Worm (Caenorhabditis elegans) whole organism, L4 larva: ENCODE results near the gene csn-3.

Experiments
- F10B5.3 ChIP-seq: sonication (generic microtip); optimal IDR thresholded peaks from 2 replicates; lab custom pipeline; 2016; ENCODE audit warnings: mild to moderate bottlenecking, missing genetic modification characterization, missing compliant biosample characterization
- F26F4.8 ChIP-seq: fragments of 200-800 bp; sonication (Bioruptor generic); conservative IDR thresholded peaks from 2 replicates; pipeline ENCODE4 v1.3.6; 2022; ENCODE audit warnings: missing genetic modification characterization, missing compliant biosample characterization
- F49E8.2 ChIP-seq: sonication (generic microtip); optimal IDR thresholded peaks from 2 replicates; lab custom pipeline; 2016; ENCODE audit warnings: missing compliant biosample characterization, mild to moderate bottlenecking, missing genetic modification characterization, borderline replicate concordance
- Y105C5A.15 ChIP-seq: fragments of 200-800 bp; sonication (Bioruptor generic); IDR thresholded peaks from 2 replicates; pipeline ENCODE4 v1.3.6; 2022; ENCODE audit warnings: missing genetic modification characterization, missing compliant biosample characterization
- Y5F2A.4 ChIP-seq: fragments of 200-800 bp; sonication (Bioruptor generic); optimal IDR thresholded peaks from 2 replicates; lab custom pipeline; 2018; ENCODE audit warnings: mild to moderate bottlenecking, missing genetic modification characterization, missing compliant biosample characterization
- Y75B8A.6 ChIP-seq: fragments of 200-800 bp; sonication (Bioruptor generic); IDR thresholded peaks from 2 replicates; pipeline ENCODE4 v1.3.6; 2022; ENCODE audit warnings: missing genetic modification reagents, missing genetic modification characterization, missing compliant biosample characterization
- ZK337.2 ChIP-seq: fragments of 200-800 bp; sonication (Bioruptor generic); IDR thresholded peaks from 2 replicates; pipeline ENCODE4 v1.3.6; 2022; ENCODE audit warnings: missing genetic modification reagents, missing genetic modification characterization, missing compliant biosample characterization
- aha-1 ChIP-seq: fragments of 150-350 bp; peaks from one replicate; lab custom pipeline; 2014; ENCODE audit warnings: missing biosample characterization, missing genetic modification characterization
- arid-1 ChIP-seq: fragments of 200-800 bp; sonication (Bioruptor generic); conservative IDR thresholded peaks from 2 replicates; pipeline ENCODE4 v1.3.6; 2022; ENCODE audit warnings: missing genetic modification reagents, missing genetic modification characterization, missing compliant biosample characterization
- ceh-20 ChIP-seq: fragments of 200-800 bp; sonication (Bioruptor generic); IDR thresholded peaks from 2 replicates; pipeline ENCODE4 v1.3.6; 2022; ENCODE audit warnings: missing genetic modification reagents, missing genetic modification characterization, missing compliant biosample characterization
- ceh-28 ChIP-seq: fragments of 150-350 bp; optimal IDR thresholded peaks from 2 replicates; lab custom pipeline; 2014; ENCODE audit warnings: missing biosample characterization, missing genetic modification reagents, missing genetic modification characterization
- ces-1 ChIP-seq: fragments of 150-350 bp; sonication (generic microtip); optimal IDR thresholded peaks from 4 replicates; lab custom pipeline; 2014; ENCODE audit warnings: missing biosample characterization, missing genetic modification reagents, missing genetic modification characterization
- cey-2 ChIP-seq: sonication (generic microtip); optimal IDR thresholded peaks from 3 replicates; lab custom pipeline; 2017; ENCODE audit warnings: missing genetic modification characterization, mild to moderate bottlenecking, missing compliant biosample characterization, antibody characterized with exemption, borderline replicate concordance; ENCODE audit not compliant: insufficient read depth
- ctbp-1 ChIP-seq: fragments of 200-800 bp; sonication (Bioruptor generic); IDR thresholded peaks from 2 replicates; pipeline ENCODE4 v1.3.6; 2022; ENCODE audit warnings: missing genetic modification reagents, missing genetic modification characterization, missing compliant biosample characterization
- daf-19 ChIP-seq: fragments of 200-800 bp; sonication (Bioruptor generic); conservative IDR thresholded peaks from 2 replicates; pipeline ENCODE4 v1.3.6; 2022; ENCODE audit warnings: missing genetic modification characterization, missing compliant biosample characterization
- daf-8 ChIP-seq: fragments of 200-800 bp; sonication (Bioruptor generic); IDR thresholded peaks from 2 replicates; pipeline ENCODE4 v1.3.6; 2022; ENCODE audit warnings: missing genetic modification characterization, missing compliant biosample characterization
- dmd-6 ChIP-seq: fragments of 200-800 bp; sonication (Bioruptor generic); IDR thresholded peaks from 2 replicates; pipeline ENCODE4 v1.3.6; 2022; ENCODE audit warnings: missing genetic modification reagents, missing genetic modification characterization, missing compliant biosample characterization
- dmd-8 ChIP-seq: fragments of 200-800 bp; sonication (Bioruptor generic); IDR thresholded peaks from 2 replicates; pipeline ENCODE4 v1.3.6; 2022; ENCODE audit warnings: missing genetic modification characterization, missing compliant biosample characterization
- dmd-9 ChIP-seq: fragments of 200-800 bp; sonication (Bioruptor generic); IDR thresholded peaks from 2 replicates; pipeline ENCODE4 v1.3.6; 2022; ENCODE audit warnings: missing genetic modification reagents, missing genetic modification characterization, missing compliant biosample characterization
- dve-1 ChIP-seq: sonication (generic microtip); optimal IDR thresholded peaks from 2 replicates; lab custom pipeline; 2017; ENCODE audit warnings: antibody characterized with exemption, mild to moderate bottlenecking, missing genetic modification characterization, missing compliant biosample characterization; ENCODE audit not compliant: insufficient read depth
- egl-27 ChIP-seq: sonication (generic microtip); optimal IDR thresholded peaks from 3 replicates; lab custom pipeline; 2017; ENCODE audit warnings: missing biosample characterization, missing genetic modification reagents, missing genetic modification characterization
- fkh-10 ChIP-seq: fragments of 150-350 bp; optimal IDR thresholded peaks from 2 replicates; lab custom pipeline; 2014; ENCODE audit warnings: missing biosample characterization, missing genetic modification reagents, missing genetic modification characterization
- gei-8 ChIP-seq: fragments of 200-800 bp; sonication (Bioruptor generic); optimal IDR thresholded peaks from 2 replicates; lab custom pipeline; 2018; ENCODE audit warnings: mild to moderate bottlenecking, missing genetic modification characterization, missing compliant biosample characterization
- hif-1 ChIP-seq, 2 experiments: sonication (generic microtip); optimal IDR thresholded peaks; 2 replicates each; lab custom pipeline; 2016 to 2017; ENCODE audit warnings: missing compliant biosample characterization in 2 of 2, missing genetic modification characterization in 2 of 2, missing genetic modification reagents in 2 of 2, missing genotype in 2 of 2, mild to moderate bottlenecking in 1 of 2
- hlh-11 ChIP-seq: fragments of 200-800 bp; sonication (Bioruptor generic); optimal IDR thresholded peaks from 2 replicates; lab custom pipeline; 2018; ENCODE audit warnings: mild to moderate bottlenecking, missing genetic modification characterization, missing compliant biosample characterization
- lin-1 ChIP-seq: fragments of 200-800 bp; sonication (Bioruptor generic); IDR thresholded peaks from 2 replicates; pipeline ENCODE4 v1.3.6; 2022; ENCODE audit warnings: missing genetic modification reagents, missing genetic modification characterization, missing compliant biosample characterization
- lin-13 ChIP-seq: fragments of 150-350 bp; optimal IDR thresholded peaks from 2 replicates; lab custom pipeline; 2014; ENCODE audit warnings: missing biosample characterization, missing genetic modification reagents, missing genetic modification characterization
- lin-29 ChIP-seq: fragments of 200-800 bp; sonication (Bioruptor generic); IDR thresholded peaks from 2 replicates; pipeline ENCODE4 v1.3.6; 2022; ENCODE audit warnings: missing genetic modification reagents, missing genetic modification characterization, missing compliant biosample characterization
- lin-38 ChIP-seq: fragments of 200-800 bp; sonication (Bioruptor generic); IDR thresholded peaks from 2 replicates; pipeline ENCODE4 v1.3.6; 2022; ENCODE audit warnings: missing genetic modification reagents, missing genetic modification characterization, missing compliant biosample characterization
- lsy-2 ChIP-seq, 2 experiments: fragments of 150-350 bp in 1 of 2; sonication (generic microtip) in 1 of 2; optimal IDR thresholded peaks; 2 replicates each; lab custom pipeline; 2014 to 2017; ENCODE audit warnings: missing biosample characterization in 2 of 2, missing genetic modification characterization in 2 of 2
- mdl-1 ChIP-seq, 2 experiments: fragments of 150-350 bp in 1 of 2; sonication (generic microtip) in 1 of 2; optimal IDR thresholded peaks; 2 replicates each; lab custom pipeline; 2014 to 2017; ENCODE audit warnings: missing biosample characterization in 2 of 2, missing genetic modification characterization in 2 of 2
- mdt-29 ChIP-seq: fragments of 200-800 bp; sonication (Bioruptor generic); IDR thresholded peaks from 2 replicates; pipeline ENCODE4 v1.3.6; 2022; ENCODE audit warnings: missing genetic modification reagents, missing genetic modification characterization, missing compliant biosample characterization
- mes-2 ChIP-seq: sonication (generic microtip); optimal IDR thresholded peaks from 2 replicates; lab custom pipeline; 2016; ENCODE audit warnings: missing genotype, mild to moderate bottlenecking, missing genetic modification characterization, missing compliant biosample characterization; ENCODE audit not compliant: poor library complexity, severe bottlenecking
- nhr-102 ChIP-seq: sonication (generic microtip); optimal IDR thresholded peaks from 2 replicates; lab custom pipeline; 2016; ENCODE audit warnings: mild to moderate bottlenecking, missing genetic modification characterization, moderate library complexity, missing compliant biosample characterization
- nhr-111 ChIP-seq: fragments of 200-800 bp; sonication (Bioruptor generic); optimal IDR thresholded peaks from 2 replicates; lab custom pipeline; 2018; ENCODE audit warnings: mild to moderate bottlenecking, missing genetic modification characterization, missing compliant biosample characterization
- nhr-25 ChIP-seq: sonication (generic microtip); optimal IDR thresholded peaks from 2 replicates; lab custom pipeline; 2017; ENCODE audit warnings: missing genetic modification characterization, mild to moderate bottlenecking, missing compliant biosample characterization, antibody characterized with exemption, moderate library complexity, borderline replicate concordance; ENCODE audit not compliant: insufficient read depth
- nhr-28 ChIP-seq: fragments of 150-350 bp; optimal IDR thresholded peaks from 2 replicates; lab custom pipeline; 2014; ENCODE audit warnings: missing biosample characterization, missing genetic modification characterization
- nhr-41 ChIP-seq: fragments of 200-800 bp; sonication (Bioruptor generic); IDR thresholded peaks from 2 replicates; pipeline ENCODE4 v1.3.6; 2022; ENCODE audit warnings: missing genetic modification reagents, missing genetic modification characterization, missing compliant biosample characterization
- nhr-42 ChIP-seq: fragments of 200-800 bp; sonication (Bioruptor generic); IDR thresholded peaks from 2 replicates; pipeline ENCODE4 v1.3.6; 2022; ENCODE audit warnings: missing genetic modification characterization, missing compliant biosample characterization
- nhr-76 ChIP-seq: fragments of 150-350 bp; optimal IDR thresholded peaks from 2 replicates; lab custom pipeline; 2014; ENCODE audit warnings: missing biosample characterization, missing genetic modification characterization
- pqm-1 ChIP-seq: sonication (generic microtip); optimal IDR thresholded peaks from 2 replicates; lab custom pipeline; 2017; ENCODE audit warnings: missing biosample characterization, missing genetic modification characterization
- sdz-12 ChIP-seq: fragments of 200-800 bp; sonication (Bioruptor generic); optimal IDR thresholded peaks from 2 replicates; lab custom pipeline; 2018; ENCODE audit warnings: mild to moderate bottlenecking, missing genetic modification characterization, missing compliant biosample characterization
- set-16 ChIP-seq: fragments of 200-800 bp; sonication (Bioruptor generic); IDR thresholded peaks from 2 replicates; pipeline ENCODE4 v1.3.6; 2022; ENCODE audit warnings: missing genetic modification reagents, missing genetic modification characterization, missing compliant biosample characterization
- snpc-1.2 ChIP-seq: fragments of 200-800 bp; sonication (Bioruptor generic); IDR thresholded peaks from 2 replicates; pipeline ENCODE4 v1.3.6; 2022; ENCODE audit warnings: missing genetic modification reagents, missing genetic modification characterization, missing compliant biosample characterization
- snpc-4 ChIP-seq: fragments of 150-350 bp; optimal IDR thresholded peaks from 2 replicates; lab custom pipeline; 2014; ENCODE audit warnings: missing biosample characterization, missing genetic modification characterization
- spr-1 ChIP-seq: sonication (generic microtip); optimal IDR thresholded peaks from 2 replicates; lab custom pipeline; 2016; ENCODE audit warnings: mild to moderate bottlenecking, missing genetic modification characterization, missing compliant biosample characterization
- tra-1 ChIP-seq: fragments of 200-800 bp; sonication (Bioruptor generic); IDR thresholded peaks from 2 replicates; pipeline ENCODE4 v1.3.6; 2022; ENCODE audit warnings: missing genetic modification reagents, missing genetic modification characterization, missing compliant biosample characterization
- zip-11 ChIP-seq: fragments of 200-800 bp; sonication (Bioruptor generic); IDR thresholded peaks from 2 replicates; pipeline ENCODE4 v1.3.6; 2022; ENCODE audit warnings: missing genetic modification characterization, missing compliant biosample characterization
- zip-2 ChIP-seq: fragments of 150-350 bp; optimal IDR thresholded peaks from 2 replicates; lab custom pipeline; 2014; ENCODE audit warnings: missing biosample characterization, missing genetic modification characterization
- ztf-11 ChIP-seq: fragments of 150-350 bp; optimal IDR thresholded peaks from 2 replicates; lab custom pipeline; 2014; ENCODE audit warnings: missing biosample characterization, missing genetic modification characterization
- ztf-7 ChIP-seq: fragments of 150-350 bp; optimal IDR thresholded peaks from 2 replicates; lab custom pipeline; 2014; ENCODE audit warnings: missing biosample characterization, missing genetic modification characterization

The csn-3 gene

DNA sequence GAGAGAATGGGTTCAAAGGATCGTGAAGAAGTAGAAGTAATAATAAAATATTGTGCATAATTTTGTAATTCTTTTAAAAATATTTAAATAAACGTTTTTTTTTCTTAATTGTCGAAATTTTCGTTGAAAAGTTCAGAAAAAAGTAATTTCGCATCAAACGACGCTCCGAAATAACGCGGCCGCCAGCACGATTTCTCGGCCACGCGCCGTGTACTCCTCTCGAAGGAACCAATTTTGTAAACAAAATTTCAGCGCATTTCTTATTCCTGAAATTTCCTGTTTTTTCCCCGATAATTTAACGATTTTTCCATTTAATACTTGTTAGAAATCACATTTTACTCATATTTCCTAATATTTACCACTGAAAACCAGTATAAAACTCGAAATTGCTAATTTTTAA lies 2.5 kb upstream of the csn-3 start, which contains the start of gene Y38C1AA.12 (continued):
- TF ChIP-seq mdt-29 (GFP tag; lab: Robert Waterston, UW) (no peak), lin-13 (GFP tag; lab: Kevin White, UChicago) (no peak), fkh-10 (GFP tag; lab: Kevin White, UChicago) (peak; percentile 53), dmd-6 (GFP tag; lab: Robert Waterston, UW) (peak; percentile 84), nhr-111 (GFP tag; lab: Kevin White, UChicago) (no peak), lin-29 (GFP tag; lab: Robert Waterston, UW) (no peak), nhr-76 (tag; lab: Kevin White, UChicago) (no peak), zip-2 (tag; lab: Kevin White, UChicago) (no peak), spr-1 (tag; lab: Kevin White, UChicago) (no peak), arid-1 (GFP tag; lab: Robert Waterston, UW) (no peak), ztf-7 (tag; lab: Kevin White, UChicago) (peak; percentile 23), ceh-28 (tag; lab: Kevin White, UChicago) (no peak), aha-1 (tag; lab: Kevin White, UChicago) (no peak), sdz-12 (GFP tag; lab: Kevin White, UChicago) (peak; percentile 80), dve-1 (tag; lab: Kevin White, UChicago) (peak; percentile 57), nhr-42 (GFP tag; lab: Robert Waterston, UW) (no peak), snpc-4 (tag; lab: Kevin White, UChicago) (no peak), cey-2 (tag; lab: Kevin White, UChicago) (no peak), nhr-28 (tag; lab: Kevin White, UChicago) (peak; percentile 27), F10B5.3 (no peak), hif-1 (tag; optimal IDR thresholded peaks at IDR 0.05; lab: Kevin White, UChicago) (peak in 1 of 2 experiments; percentile 92), set-16 (GFP tag; lab: Robert Waterston, UW) (no peak), Y5F2A.4 (GFP tag; lab: Kevin White, UChicago) (no peak), Y105C5A.15 (GFP tag; lab: Robert Waterston, UW) (no peak), nhr-41 (no peak), nhr-25 (tag; lab: Kevin White, UChicago) (no peak), ces-1 (no peak), ZK337.2 (GFP tag; lab: Robert Waterston, UW) (peak; percentile 95), lin-1 (GFP tag; lab: Robert Waterston, UW) (peak; percentile 22; the same call in 1 of the 2 replicates), gei-8 (no peak), F26F4.8 (GFP tag; lab: Robert Waterston, UW) (no peak), nhr-102 (tag; lab: Kevin White, UChicago) (peak; percentile 57), ctbp-1 (0 out of 2 replicates have a peak, but pooled peaks have one; percentile 18), tra-1 (GFP tag; lab: Robert Waterston, UW) (0 out of 2 replicates have a peak, but pooled peaks have one; percentile 47), Y75B8A.6 (GFP tag; lab: Robert Waterston, UW) (no peak), egl-27 (no peak), mes-2 (tag; lab: Kevin White, UChicago) (peak; percentile 99), ztf-11 (tag; lab: Kevin White, UChicago) (no peak), daf-8 (GFP tag; lab: Robert Waterston, UW) (no peak), pqm-1 (tag; lab: Kevin White, UChicago) (no peak), dmd-9 (GFP tag; lab: Robert Waterston, UW) (peak; percentile 91), lin-38 (GFP tag; lab: Robert Waterston, UW) (peak; percentile 78), F49E8.2 (tag; lab: Kevin White, UChicago) (peak; percentile 56), mdl-1 (tag; optimal IDR thresholded peaks at IDR 0.05; lab: Kevin White, UChicago) (no peak), snpc-1.2 (no peak), hlh-11 (tag; lab: Kevin White, UChicago) (no peak), zip-11 (no peak), daf-19 (no peak), ceh-20 (GFP tag; lab: Robert Waterston, UW) (no peak), lsy-2 (tag; optimal IDR thresholded peaks at IDR 0.05; lab: Kevin White, UChicago) (peak in 1 of 2 experiments; percentile 85), dmd-8 (no peak)
